Fruit fly (Drosophila melanogaster) whole organism, adult: ENCODE measurements around the gene Brd7-9.

Experiments used
- CG12768 ChIP-seq: fragments of 200-800 bp; sonication (Bioruptor generic); optimal IDR thresholded peaks from 2 replicates; lab custom pipeline; 2017; ENCODE audit warnings: missing biosample characterization, missing genetic modification characterization, mild to moderate bottlenecking, moderate library complexity, missing genetic modification reagents
- CG14711 ChIP-seq: fragments of 200-800 bp; sonication (Bioruptor generic); optimal IDR thresholded peaks from 2 replicates; lab custom pipeline; 2018; ENCODE audit warnings: missing biosample characterization, mild to moderate bottlenecking, missing genetic modification characterization, moderate library complexity
- Clk ChIP-seq: fragments of 200-800 bp; sonication (Bioruptor generic); optimal IDR thresholded peaks from 2 replicates; lab custom pipeline; 2017; ENCODE audit warnings: missing biosample characterization, missing genetic modification characterization
- Crg-1 ChIP-seq: fragments of 200-800 bp; sonication (Bioruptor generic); optimal IDR thresholded peaks from 2 replicates; lab custom pipeline; 2016; ENCODE audit warnings: missing biosample characterization, missing genetic modification characterization
- Hr96 ChIP-seq: fragments of 200-800 bp; sonication (Bioruptor generic); optimal IDR thresholded peaks from 2 replicates; lab custom pipeline; 2016; ENCODE audit warnings: missing biosample characterization, missing genetic modification characterization
- Mnt ChIP-seq: fragments of 200-800 bp; sonication (Bioruptor generic); optimal IDR thresholded peaks from 2 replicates; lab custom pipeline; 2016; ENCODE audit warnings: missing biosample characterization, mild to moderate bottlenecking, missing genetic modification characterization
- bab1 ChIP-seq: fragments of 200-800 bp; sonication (Bioruptor generic); optimal IDR thresholded peaks from 3 replicates; lab custom pipeline; 2019; ENCODE audit warnings: missing biosample characterization, mild to moderate bottlenecking, missing genetic modification characterization, moderate library complexity
- cnc ChIP-seq, 2 experiments: fragments of >200 bp; optimal IDR thresholded peaks; 2 replicates each; lab custom pipeline; 2017
- kay ChIP-seq: fragments of 200-800 bp; sonication (Bioruptor generic); peaks from one replicate; lab custom pipeline; 2016; ENCODE audit warnings: missing biosample characterization, missing genetic modification characterization, borderline replicate concordance
- pad ChIP-seq: fragments of 200-800 bp; sonication (Bioruptor generic); optimal IDR thresholded peaks from 3 replicates; lab custom pipeline; 2017; ENCODE audit warnings: missing biosample characterization, missing genetic modification characterization, mild to moderate bottlenecking, moderate library complexity, missing genetic modification reagents
- tj ChIP-seq: fragments of 200-800 bp; sonication (Bioruptor generic); optimal IDR thresholded peaks from 3 replicates; lab custom pipeline; 2017; ENCODE audit warnings: missing biosample characterization, mild to moderate bottlenecking, missing genetic modification characterization, moderate library complexity
- toe ChIP-seq: fragments of 200-800 bp; sonication (Bioruptor generic); optimal IDR thresholded peaks from 2 replicates; lab custom pipeline; 2016; ENCODE audit warnings: missing biosample characterization, missing genetic modification characterization

- TF ChIP-seq toe (GFP tag; lab: Kevin White, UChicago): no peak
- TF ChIP-seq Clk (GFP tag; lab: Kevin White, UChicago): no peak
- no peak for TF ChIP-seq CG12768 (GFP tag; lab: Kevin White, UChicago)
- TF ChIP-seq bab1 (GFP tag; lab: Kevin White, UChicago): no peak
- TF ChIP-seq tj (GFP tag; lab: Kevin White, UChicago): no peak
- TF ChIP-seq cnc (optimal IDR thresholded peaks at IDR 0.05; lab: Kevin White, UChicago): no peak
- TF ChIP-seq kay: no peak
- no peak for TF ChIP-seq Crg-1 (GFP tag; lab: Kevin White, UChicago)
- TF ChIP-seq pad: no peak
- TF ChIP-seq Mnt (GFP tag; lab: Kevin White, UChicago): no peak
- TF ChIP-seq CG14711: no peak
- TF ChIP-seq Hr96: no peak
Observed at dm6 chr2L:7795859-7796258, 13.2 kb downstream of the Brd7-9 start, which contains the start of gene LKRSDH.
